Fruit fly (Drosophila melanogaster): ENCODE results near the gene CG34437.

CG34437 gene

dm6 chr3R:28283419-28283818 is at the start of gene CG34437:
TSS of gene CG34437 (plus strand) at chr3R:28283719.
- no peak for TF ChIP-seq CG17801 (GFP tag; optimal IDR thresholded peaks at IDR 0.05; ENCODE audit: partially characterized antibody)

DNA sequence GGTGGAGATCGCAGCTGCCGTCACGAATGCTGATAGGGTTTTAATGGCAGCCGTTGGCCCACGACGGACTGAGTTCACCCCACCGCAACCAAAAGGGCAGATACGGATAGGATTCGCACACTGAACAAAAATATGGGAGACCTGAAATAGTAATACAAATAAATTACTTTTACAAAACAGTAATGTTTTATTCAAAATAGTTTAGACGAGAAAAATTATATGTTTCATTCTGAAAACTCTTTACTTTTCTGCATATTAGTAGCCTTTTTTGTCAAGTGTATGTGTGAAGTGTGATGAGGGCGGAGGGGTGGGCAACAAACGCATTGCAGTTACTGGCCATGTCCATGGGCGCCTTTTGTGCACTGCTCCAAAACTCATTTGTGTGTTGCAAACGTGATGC is 47.4 kb upstream of the CG34437 start:
- TF ChIP-seq CG17801 (GFP tag; optimal IDR thresholded peaks at IDR 0.05; ENCODE audit: partially characterized antibody) = no peak

DNA sequence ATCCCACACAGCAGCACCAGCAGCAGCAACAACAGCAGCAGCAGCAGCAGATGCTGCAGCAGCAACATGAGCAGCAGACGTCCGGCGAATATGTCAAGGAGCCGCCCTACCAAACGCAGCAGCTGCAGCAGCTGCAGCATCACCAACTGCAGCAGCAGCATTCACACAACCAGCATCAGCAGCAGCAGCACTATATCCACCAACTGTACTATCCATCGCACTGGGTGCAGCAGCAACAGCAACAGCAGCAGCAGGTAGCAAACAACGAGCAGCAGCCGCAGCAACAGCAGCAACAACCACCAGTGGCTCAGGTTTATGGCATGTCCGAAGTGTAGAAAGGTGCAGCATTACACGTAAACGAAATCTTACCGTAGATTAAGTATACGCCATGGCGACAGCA is 45.7 kb upstream of the CG34437 start:
- no peak for TF ChIP-seq CG17801 (GFP tag; optimal IDR thresholded peaks at IDR 0.05; ENCODE audit: partially characterized antibody)

DNA sequence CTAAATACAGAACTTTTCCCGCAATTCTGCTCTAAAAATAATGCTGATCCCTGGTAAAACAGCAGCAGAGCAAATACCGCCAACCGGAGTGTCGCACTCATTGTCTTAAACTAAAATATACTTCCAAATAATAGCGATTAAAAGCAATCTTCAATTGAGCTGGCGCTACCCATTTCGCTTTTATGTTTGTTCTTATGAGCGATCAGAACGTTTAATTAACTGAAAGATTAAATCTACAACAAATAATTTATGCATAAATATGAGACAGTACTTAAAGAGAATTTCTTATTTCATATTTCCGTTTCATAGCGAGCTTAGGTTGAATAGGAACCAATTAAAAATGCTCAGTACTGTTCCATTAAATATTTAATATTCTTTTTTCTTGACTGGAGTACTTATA is 20.0 kb upstream of the CG34437 start, which contains the start of gene CG43125:
CG43125 (minus strand) TSS at position 101 of the 400 bp plus-strand sequence.
- no peak for TF ChIP-seq CG17801 (GFP tag; optimal IDR thresholded peaks at IDR 0.05; ENCODE audit: partially characterized antibody)

- no peak for TF ChIP-seq CG17801 (GFP tag; optimal IDR thresholded peaks at IDR 0.05; ENCODE audit: partially characterized antibody)
Measured at dm6 chr3R:28264673-28265072, 18.8 kb upstream of the CG34437 start, which contains the start of gene CG43124. TSS of gene CG43124 (minus strand) at chr3R:28264773.

- no peak for TF ChIP-seq CG17801 (GFP tag; optimal IDR thresholded peaks at IDR 0.05; ENCODE audit: partially characterized antibody)
Measured at dm6 chr3R:28282280-28282679, 1.2 kb upstream of the CG34437 start, which contains the start of gene CG34436. TSS of gene CG34436 (plus strand) at chr3R:28282580.

- TF ChIP-seq CG17801 (GFP tag; optimal IDR thresholded peaks at IDR 0.05; ENCODE audit: partially characterized antibody) = no peak
Measured at dm6 chr3R:28291038-28291437, 7.5 kb downstream of the CG34437 start, which contains the start of gene Mst98Ca. TSS of gene Mst98Ca (plus strand) at chr3R:28291338.

DNA sequence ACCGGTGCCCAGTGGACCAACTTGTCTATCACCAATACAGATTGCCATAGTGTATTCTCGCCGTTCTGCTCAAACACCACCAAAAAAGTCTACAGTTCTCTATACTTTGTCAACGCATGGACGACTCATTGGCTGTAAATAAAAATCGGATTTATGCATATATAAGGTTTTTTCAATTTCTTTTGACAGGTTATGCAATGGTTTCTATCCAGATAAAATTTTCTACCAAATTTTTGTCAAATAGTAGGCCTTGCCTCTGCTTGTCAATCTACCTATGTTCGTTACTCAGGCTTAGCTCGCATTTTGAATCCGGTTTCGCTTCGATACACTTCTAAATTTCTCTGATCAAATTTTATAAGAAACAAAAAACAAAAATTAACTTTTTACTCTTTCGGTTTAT is 9.0 kb downstream of the CG34437 start, which contains the start of gene Mst98Cb:
Mst98Cb (plus strand) TSS at position 301 of the 400 bp plus-strand sequence.
- TF ChIP-seq CG17801 (GFP tag; optimal IDR thresholded peaks at IDR 0.05; ENCODE audit: partially characterized antibody) = no peak

dm6 chr3R:28293748-28294147 is 10.2 kb downstream of the CG34437 start, which contains the start of gene UQCR-14L:
TSS of gene UQCR-14L (plus strand) at chr3R:28294048.
- TF ChIP-seq CG17801 (GFP tag; optimal IDR thresholded peaks at IDR 0.05; ENCODE audit: partially characterized antibody) = no peak

DNA sequence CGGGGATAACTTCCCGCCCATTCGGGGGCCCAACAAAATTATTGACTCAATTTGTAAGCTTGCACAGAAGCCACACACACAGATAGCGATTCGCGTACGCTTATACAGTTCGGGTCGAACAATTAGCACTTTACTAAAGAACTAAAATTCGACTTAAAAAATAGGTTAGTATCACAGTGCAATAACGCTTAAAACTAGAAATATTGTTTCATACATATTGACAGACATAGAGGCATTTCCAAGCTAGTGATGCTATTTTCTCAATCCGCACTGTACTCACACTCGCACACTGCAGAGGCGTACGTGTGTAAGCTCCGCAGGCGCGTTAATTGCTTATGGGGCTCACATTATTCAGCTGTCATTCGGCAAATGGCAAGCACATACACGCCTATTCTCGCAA is 14.0 kb downstream of the CG34437 start:
- no peak for TF ChIP-seq CG17801 (GFP tag; optimal IDR thresholded peaks at IDR 0.05; ENCODE audit: partially characterized antibody)

DNA sequence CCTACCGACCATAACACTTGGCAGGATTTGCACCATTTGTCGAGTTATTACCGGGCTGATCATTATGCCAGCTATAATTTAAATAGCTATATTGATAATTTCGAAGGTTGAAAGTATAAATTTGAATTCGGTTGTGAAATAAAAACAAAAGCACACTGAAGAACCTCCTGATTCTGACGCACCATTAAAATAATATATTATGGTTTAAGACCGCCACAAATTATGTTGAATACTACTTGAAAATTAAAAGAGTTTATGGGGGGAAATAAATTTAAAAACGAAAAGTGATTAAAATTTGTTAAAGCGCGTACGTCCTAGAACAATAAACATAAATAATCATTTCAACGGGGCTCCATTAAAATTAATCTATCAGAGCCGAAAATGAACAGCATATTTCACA is 21.0 kb downstream of the CG34437 start, which contains the start of gene CG12516:
CG12516 (minus strand) TSS at position 101 of the 400 bp plus-strand sequence.
- no peak for TF ChIP-seq CG17801 (GFP tag; optimal IDR thresholded peaks at IDR 0.05; ENCODE audit: partially characterized antibody)

- no peak for TF ChIP-seq CG17801 (GFP tag; optimal IDR thresholded peaks at IDR 0.05; ENCODE audit: partially characterized antibody)
Measured at dm6 chr3R:28305959-28306358, 22.4 kb downstream of the CG34437 start.

DNA sequence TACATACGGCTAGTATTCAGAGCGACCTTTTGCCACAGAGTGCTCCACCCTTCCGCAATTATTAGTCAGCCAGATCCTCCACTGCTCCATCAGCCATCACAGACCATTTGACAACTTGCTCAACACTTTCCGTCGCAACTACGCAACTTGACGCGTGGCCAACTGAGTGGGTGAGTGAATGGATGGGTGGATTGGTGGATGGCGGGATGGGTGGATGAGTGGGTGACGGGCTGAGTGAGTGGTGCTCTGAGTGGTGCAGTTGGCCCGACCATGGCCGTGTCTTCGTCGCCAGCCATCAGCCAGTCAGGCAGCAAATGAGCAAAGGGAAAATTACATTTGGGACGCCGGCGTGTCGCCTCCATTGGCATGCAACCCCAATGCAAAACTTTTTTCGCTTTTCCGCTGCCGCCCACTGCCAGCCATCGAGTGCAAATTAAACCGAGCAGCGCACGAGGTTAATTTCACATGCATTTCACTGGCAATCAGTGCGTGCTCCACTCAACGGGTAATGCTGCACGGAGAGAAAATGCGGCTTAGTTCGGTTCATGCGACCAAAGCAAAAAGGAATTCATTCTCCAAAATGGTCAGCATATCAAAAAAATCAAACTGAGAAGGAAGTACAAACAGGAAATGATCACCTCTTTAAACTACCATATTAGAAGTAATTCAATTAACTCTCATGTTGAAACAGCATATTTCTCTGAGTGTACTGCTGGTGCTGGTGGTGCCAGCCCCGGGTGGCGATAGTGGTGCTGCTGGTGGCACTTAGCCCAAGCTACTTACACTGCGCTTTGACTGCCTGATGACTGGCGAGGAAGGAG is 24.6 kb downstream of the CG34437 start:
- TF ChIP-seq CG17801 (GFP tag; optimal IDR thresholded peaks at IDR 0.05; ENCODE audit: partially characterized antibody) = no peak

DNA sequence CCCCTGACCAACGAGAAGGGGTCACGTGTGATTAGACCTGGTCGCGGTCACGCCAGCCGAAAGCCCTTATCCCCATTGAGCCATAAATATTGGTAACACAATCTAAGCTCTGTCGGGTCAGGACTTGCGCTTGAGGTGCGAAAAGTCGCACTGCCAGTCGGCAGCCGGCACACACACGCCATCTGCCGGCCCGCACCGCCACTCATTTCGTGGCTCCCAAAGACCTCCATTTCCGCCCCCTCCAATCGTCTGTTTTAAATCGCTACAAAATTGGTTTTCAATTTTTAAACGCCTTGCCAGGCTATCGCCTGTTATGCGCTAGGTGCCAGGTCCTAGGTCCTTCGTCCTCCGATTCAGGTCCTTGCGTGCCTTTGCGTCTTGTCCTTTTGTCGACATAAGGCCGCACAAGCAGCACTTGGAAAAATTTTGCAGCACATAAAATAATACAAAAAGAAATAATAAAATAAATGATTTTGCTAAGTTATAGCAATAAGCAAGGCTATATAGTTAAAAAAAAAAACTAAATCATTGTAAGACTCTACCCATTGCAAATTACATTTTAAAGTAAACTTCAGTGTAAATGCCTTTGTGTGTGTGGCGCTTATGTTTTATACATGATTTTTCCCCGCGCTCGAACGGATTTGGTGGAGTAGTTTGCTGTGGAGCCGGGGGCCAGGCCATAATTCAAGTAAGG is 33.8 kb downstream of the CG34437 start:
- TF ChIP-seq CG17801 (GFP tag; optimal IDR thresholded peaks at IDR 0.05; ENCODE audit: partially characterized antibody) = no peak

DNA sequence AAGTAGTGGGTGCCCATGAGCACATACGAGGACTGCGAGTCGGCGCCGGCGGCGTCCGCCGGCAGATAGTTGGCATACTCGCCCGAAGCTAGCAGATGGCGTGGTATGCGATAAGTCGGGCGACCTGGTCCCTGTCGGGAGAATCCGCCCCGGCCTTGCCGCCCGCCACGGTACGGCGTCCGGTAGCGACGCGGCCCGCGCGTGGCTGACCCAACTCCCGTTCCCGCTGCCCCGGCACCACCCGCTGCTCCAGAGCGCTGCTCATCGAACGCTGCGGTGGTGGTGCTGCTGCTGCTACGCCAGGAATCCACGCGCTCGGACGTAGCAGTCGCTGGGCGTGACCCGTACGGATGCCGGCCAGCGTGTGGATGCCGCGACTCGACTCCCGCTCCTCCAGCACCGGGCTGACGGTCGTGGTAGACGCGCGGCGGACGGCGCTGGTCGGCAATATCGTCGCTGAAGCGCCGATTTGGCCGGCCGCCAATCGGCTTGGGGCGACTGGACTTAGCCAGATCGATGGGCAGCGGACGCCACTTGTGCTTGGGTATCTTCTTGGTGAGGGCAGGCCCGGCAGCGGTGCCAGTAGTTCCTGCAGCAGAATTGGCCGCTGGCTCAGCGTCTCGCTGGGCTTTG is 40.3 kb downstream of the CG34437 start:
- TF ChIP-seq CG17801 (GFP tag; optimal IDR thresholded peaks at IDR 0.05; ENCODE audit: partially characterized antibody) = no peak
